Worm (Caenorhabditis elegans): ENCODE measurements around the gene nhr-234.

ce11 chrII:12630888-12631287 lies 5.6 kb upstream of the nhr-234 start, which contains the start of gene Y38E10A.34:
- TF ChIP-seq nhr-90 (tag; optimal IDR thresholded peaks at IDR 0.05; ENCODE audit: poor library complexity) = no peak
- TF ChIP-seq rnt-1 (tag; optimal IDR thresholded peaks at IDR 0.05) = no peak
- TF ChIP-seq elt-3 (tag; optimal IDR thresholded peaks at IDR 0.05) = no peak
- no peak for TF ChIP-seq irx-1 (tag; optimal IDR thresholded peaks at IDR 0.05)
- no peak for TF ChIP-seq unc-130 (tag; optimal IDR thresholded peaks at IDR 0.05)
- TF ChIP-seq nhr-77 (tag; optimal IDR thresholded peaks at IDR 0.05) = no peak

Data from whole organism, L1 larva.